Worm (Caenorhabditis elegans): ENCODE data around the gene rfs-1.

- no peak for TF ChIP-seq dao-5 (tag; optimal IDR thresholded peaks at IDR 0.05)
- TF ChIP-seq him-1 (tag; optimal IDR thresholded peaks at IDR 0.05): no peak
- no peak for TF ChIP-seq W03F9.2 (tag; optimal IDR thresholded peaks at IDR 0.05)
Measured at ce11 chrIII:8211562-8211961, 14.7 kb upstream of the rfs-1 start.

All from whole organism, L4/young adult.